Fruit fly (Drosophila melanogaster) whole organism, adult: ENCODE data around the gene Cep164.
A peak's percentile ranks its signal among the peaks of the same experiment; 100 is the strongest.

Source experiments
- CG14711 ChIP-seq: fragments of 200-800 bp; sonication (Bioruptor generic); optimal IDR thresholded peaks from 2 replicates; lab custom pipeline; 2018; ENCODE audit warnings: missing biosample characterization, mild to moderate bottlenecking, missing genetic modification characterization, moderate library complexity
- CG7101 ChIP-seq: fragments of 200-800 bp; sonication (Bioruptor generic); optimal IDR thresholded peaks from 2 replicates; lab custom pipeline; 2018; ENCODE audit warnings: missing biosample characterization, mild to moderate bottlenecking, missing genetic modification characterization, moderate library complexity
- kay ChIP-seq: fragments of 200-800 bp; sonication (Bioruptor generic); peaks from one replicate; lab custom pipeline; 2016; ENCODE audit warnings: missing biosample characterization, missing genetic modification characterization, borderline replicate concordance
- tj ChIP-seq: fragments of 200-800 bp; sonication (Bioruptor generic); optimal IDR thresholded peaks from 3 replicates; lab custom pipeline; 2017; ENCODE audit warnings: missing biosample characterization, mild to moderate bottlenecking, missing genetic modification characterization, moderate library complexity
- toe ChIP-seq: fragments of 200-800 bp; sonication (Bioruptor generic); optimal IDR thresholded peaks from 2 replicates; lab custom pipeline; 2016; ENCODE audit warnings: missing biosample characterization, missing genetic modification characterization

DNA sequence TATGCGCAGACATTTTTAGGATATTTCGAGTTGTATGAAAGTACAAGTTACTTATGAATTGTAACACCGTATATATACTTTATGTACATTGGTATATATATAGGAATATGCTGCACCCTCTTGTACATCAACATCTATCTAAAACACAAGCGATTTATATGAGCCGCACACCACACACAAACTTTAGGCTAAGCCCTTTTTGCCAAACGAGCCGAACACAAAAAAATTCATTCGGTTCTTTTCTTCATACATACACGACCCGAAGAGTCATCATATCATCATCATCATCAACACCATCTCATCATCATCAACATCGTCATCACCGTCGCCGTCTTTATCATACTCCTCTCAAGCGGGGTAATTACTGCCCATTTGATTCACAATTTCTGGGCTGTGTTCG is 22.3 kb upstream of the Cep164 start:
- TF ChIP-seq tj (GFP tag; lab: Kevin White, UChicago) (no peak), CG14711 (tag; lab: Kevin White, UChicago) (no peak), kay (GFP tag; lab: Kevin White, UChicago) (peak; percentile 74), toe (GFP tag; lab: Kevin White, UChicago) (no peak), CG7101 (no peak)
